Fruit fly (Drosophila melanogaster): Measurements from ENCODE around the gene indra.

indra gene

dm6 chr3L:1342133-1342580 is at the start of gene indra:
Gene indra (minus strand): TSS chr3L:1342403.
- no peak for TF ChIP-seq scrt (GFP tag; optimal IDR thresholded peaks at IDR 0.05)
- peak; percentile 61 for TF ChIP-seq CG18599 (GFP tag; optimal IDR thresholded peaks at IDR 0.05)
- no peak for TF ChIP-seq tup (GFP tag; optimal IDR thresholded peaks at IDR 0.05)
- TF ChIP-seq ato (GFP tag; IDR thresholded peaks at IDR 0.05; ENCODE audit: partially characterized antibody), result peak; percentile 45; the same call in 1 of the 2 replicates
- peak; percentile 68 for TF ChIP-seq Sry-δ (GFP tag; optimal IDR thresholded peaks at IDR 0.05)
- peak; percentile 65 to 66 for TF ChIP-seq dpn (GFP tag; optimal IDR thresholded peaks at IDR 0.05)
- no peak for TF ChIP-seq HLHmδ (GFP tag; optimal IDR thresholded peaks at IDR 0.05)
- no peak for TF ChIP-seq hth (optimal IDR thresholded peaks at IDR 0.05)
- peak; percentile 43; the same call in 1 of the 2 replicates for TF ChIP-seq CG32532 (GFP tag; IDR thresholded peaks at IDR 0.05)
- TF ChIP-seq CG10462 (GFP tag; optimal IDR thresholded peaks at IDR 0.05), result peak; percentile 36
- TF ChIP-seq ttk (GFP tag; IDR thresholded peaks at IDR 0.05), result no peak
- TF ChIP-seq Hey (tag; optimal IDR thresholded peaks at IDR 0.05), result no peak
- no peak; the same call in 2 of the 3 replicates for TF ChIP-seq tgo (GFP tag; IDR thresholded peaks at IDR 0.05)
- TF ChIP-seq ham (GFP tag; IDR thresholded peaks at IDR 0.05), result no peak
- peak; percentile 60 for TF ChIP-seq stwl (tag; optimal IDR thresholded peaks at IDR 0.05)
- TF ChIP-seq chinmo (GFP tag; IDR thresholded peaks at IDR 0.05; ENCODE audit: partially characterized antibody), result no peak
- TF ChIP-seq jigr1 (GFP tag; IDR thresholded peaks at IDR 0.05), result no peak
- no peak for TF ChIP-seq Sox102F (GFP tag; optimal IDR thresholded peaks at IDR 0.05)
- TF ChIP-seq GATAe (GFP tag; conservative IDR thresholded peaks at IDR 0.05), result no peak
- peak; percentile 64 for TF ChIP-seq PHDP (tag; optimal IDR thresholded peaks at IDR 0.05)
- TF ChIP-seq CG32772 (GFP tag; IDR thresholded peaks at IDR 0.05), result peak; percentile 51; the same call in 1 of the 2 replicates
- no peak for TF ChIP-seq NFAT (GFP tag; IDR thresholded peaks at IDR 0.05)
- no peak for TF ChIP-seq Hand (GFP tag; optimal IDR thresholded peaks at IDR 0.05)
- TF ChIP-seq Ptx1 (GFP tag; IDR thresholded peaks at IDR 0.05), result peak; percentile 54
- no peak for TF ChIP-seq HLH3B (GFP tag; IDR thresholded peaks at IDR 0.05)
- peak; percentile 85 for TF ChIP-seq Ets65A (GFP tag)
- no peak for TF ChIP-seq dmrt99B (tag; optimal IDR thresholded peaks at IDR 0.05)
- peak; percentile 37 for TF ChIP-seq CG5245 (GFP tag; optimal IDR thresholded peaks at IDR 0.05)
- TF ChIP-seq unpg (GFP tag; optimal IDR thresholded peaks at IDR 0.05), result peak; percentile 56
- TF ChIP-seq Awh (GFP tag; IDR thresholded peaks at IDR 0.05), result no peak
- TF ChIP-seq CG10543 (GFP tag; optimal IDR thresholded peaks at IDR 0.05), result peak; percentile 44
- TF ChIP-seq HmgD (GFP tag; optimal IDR thresholded peaks at IDR 0.05), result no peak
- peak; percentile 18 for TF ChIP-seq luna (GFP tag; optimal IDR thresholded peaks at IDR 0.05)
- TF ChIP-seq CG3847 (GFP tag; IDR thresholded peaks at IDR 0.05), result peak; percentile 48
- peak; percentile 58 for TF ChIP-seq Mad (GFP tag; optimal IDR thresholded peaks at IDR 0.05)
- TF ChIP-seq CG10959 (GFP tag; IDR thresholded peaks at IDR 0.05), result no peak
- TF ChIP-seq CG34224 (GFP tag; IDR thresholded peaks at IDR 0.05; ENCODE audit: partially characterized antibody), result peak; percentile 37; the same call in 1 of the 3 replicates
- peak; percentile 67; the same call in 1 of the 2 replicates for TF ChIP-seq CG13287 (GFP tag; IDR thresholded peaks at IDR 0.05; ENCODE audit: partially characterized antibody)
- TF ChIP-seq CG18262 (tag; optimal IDR thresholded peaks at IDR 0.05), result peak; percentile 45
- TF ChIP-seq her (GFP tag; optimal IDR thresholded peaks at IDR 0.05), result peak; percentile 8
- peak; percentile 21 for TF ChIP-seq CG10979 (tag; optimal IDR thresholded peaks at IDR 0.05)
- TF ChIP-seq H15 (GFP tag; IDR thresholded peaks at IDR 0.05), result no peak
- no peak for TF ChIP-seq Mrtf (GFP tag; IDR thresholded peaks at IDR 0.05)
- peak; percentile 27 for TF ChIP-seq CG1603 (tag; optimal IDR thresholded peaks at IDR 0.05)
- TF ChIP-seq Fer2 (tag; optimal IDR thresholded peaks at IDR 0.05), result no peak
- TF ChIP-seq ap (GFP tag; IDR thresholded peaks at IDR 0.05), result no peak
- no peak for TF ChIP-seq br (optimal IDR thresholded peaks at IDR 0.05)
- peak; percentile 7 for TF ChIP-seq Fer3 (tag; optimal IDR thresholded peaks at IDR 0.05)
- peak; percentile 52 for TF ChIP-seq jumu (GFP tag; optimal IDR thresholded peaks at IDR 0.05)
- no peak for TF ChIP-seq MTF-1 (GFP tag; optimal IDR thresholded peaks at IDR 0.05; ENCODE audit: borderline replicate concordance)
- TF ChIP-seq CG8388 (GFP tag; optimal IDR thresholded peaks at IDR 0.05), result no peak

All from whole organism, embryonic.